Fruit fly (Drosophila melanogaster): ENCODE data around the gene Atx-1.
A peak's percentile ranks its signal among the peaks of the same experiment; 100 is the strongest.

Gene Atx-1

dm6 chrX:6859245-6859644, 36.2 kb downstream of the Atx-1 start:
- TF ChIP-seq Sin3A (optimal IDR thresholded peaks at IDR 0.05) (no peak), psq (optimal IDR thresholded peaks at IDR 0.05) (peak; percentile 69), h (optimal IDR thresholded peaks at IDR 0.05) (no peak), insv (optimal IDR thresholded peaks at IDR 0.05) (no peak)

dm6 chrX:6859756-6860412, 36.9 kb downstream of the Atx-1 start:
- no peak for TF ChIP-seq psq (optimal IDR thresholded peaks at IDR 0.05)
- TF ChIP-seq Myc (optimal IDR thresholded peaks at IDR 0.05), result no peak
- no peak for TF ChIP-seq Sin3A (optimal IDR thresholded peaks at IDR 0.05)
- TF ChIP-seq insv (optimal IDR thresholded peaks at IDR 0.05), result no peak
- TF ChIP-seq ttk (optimal IDR thresholded peaks at IDR 0.05), result no peak
- no peak for TF ChIP-seq h (optimal IDR thresholded peaks at IDR 0.05)

- TF ChIP-seq Sin3A (optimal IDR thresholded peaks at IDR 0.05) (no peak), Myc (optimal IDR thresholded peaks at IDR 0.05) (no peak), psq (optimal IDR thresholded peaks at IDR 0.05) (no peak), ttk (optimal IDR thresholded peaks at IDR 0.05) (no peak), h (optimal IDR thresholded peaks at IDR 0.05) (no peak), insv (optimal IDR thresholded peaks at IDR 0.05) (no peak)
Observed at dm6 chrX:6860413-6861089, 37.5 kb downstream of the Atx-1 start.

- TF ChIP-seq insv (optimal IDR thresholded peaks at IDR 0.05), result no peak
- no peak for TF ChIP-seq Myc (optimal IDR thresholded peaks at IDR 0.05)
- TF ChIP-seq Sin3A (optimal IDR thresholded peaks at IDR 0.05), result no peak
- no peak for TF ChIP-seq ttk (optimal IDR thresholded peaks at IDR 0.05)
- no peak for TF ChIP-seq h (optimal IDR thresholded peaks at IDR 0.05)
- no peak for TF ChIP-seq psq (optimal IDR thresholded peaks at IDR 0.05)
Observed at dm6 chrX:6861523-6862077, 38.6 kb downstream of the Atx-1 start.

dm6 chrX:6862521-6863288, 39.7 kb downstream of the Atx-1 start:
- TF ChIP-seq insv (optimal IDR thresholded peaks at IDR 0.05) (no peak), Myc (optimal IDR thresholded peaks at IDR 0.05) (no peak), psq (optimal IDR thresholded peaks at IDR 0.05) (peak; percentile 52), ttk (optimal IDR thresholded peaks at IDR 0.05) (no peak), Sin3A (optimal IDR thresholded peaks at IDR 0.05) (no peak), h (optimal IDR thresholded peaks at IDR 0.05) (no peak)

- TF ChIP-seq insv (optimal IDR thresholded peaks at IDR 0.05), result no peak
- TF ChIP-seq h (optimal IDR thresholded peaks at IDR 0.05), result no peak
- TF ChIP-seq Sin3A (optimal IDR thresholded peaks at IDR 0.05), result no peak
- TF ChIP-seq Myc (optimal IDR thresholded peaks at IDR 0.05), result no peak
- no peak for TF ChIP-seq psq (optimal IDR thresholded peaks at IDR 0.05)
- no peak for TF ChIP-seq ttk (optimal IDR thresholded peaks at IDR 0.05)
Observed at dm6 chrX:6863289-6863938, 40.4 kb downstream of the Atx-1 start, which contains the start of gene CG43736. Gene CG43736, plus strand, starts transcription at chrX:6863888.

dm6 chrX:6865039-6865438, 42.0 kb downstream of the Atx-1 start:
- TF ChIP-seq Sin3A (optimal IDR thresholded peaks at IDR 0.05), result no peak
- TF ChIP-seq ttk (optimal IDR thresholded peaks at IDR 0.05), result no peak
- no peak for TF ChIP-seq insv (optimal IDR thresholded peaks at IDR 0.05)
- no peak for TF ChIP-seq h (optimal IDR thresholded peaks at IDR 0.05)
- no peak for TF ChIP-seq psq (optimal IDR thresholded peaks at IDR 0.05)
- no peak for TF ChIP-seq Myc (optimal IDR thresholded peaks at IDR 0.05)

- TF ChIP-seq h (optimal IDR thresholded peaks at IDR 0.05) (no peak), insv (optimal IDR thresholded peaks at IDR 0.05) (no peak), Myc (optimal IDR thresholded peaks at IDR 0.05) (no peak), psq (optimal IDR thresholded peaks at IDR 0.05) (no peak), ttk (optimal IDR thresholded peaks at IDR 0.05) (no peak), Sin3A (optimal IDR thresholded peaks at IDR 0.05) (no peak)
Observed at dm6 chrX:6866040-6866439, 43.0 kb downstream of the Atx-1 start.

dm6 chrX:6866764-6867163, 43.8 kb downstream of the Atx-1 start:
- TF ChIP-seq psq (optimal IDR thresholded peaks at IDR 0.05) (no peak), insv (optimal IDR thresholded peaks at IDR 0.05) (no peak), h (optimal IDR thresholded peaks at IDR 0.05) (no peak), ttk (optimal IDR thresholded peaks at IDR 0.05) (no peak), Sin3A (optimal IDR thresholded peaks at IDR 0.05) (no peak), Myc (optimal IDR thresholded peaks at IDR 0.05) (no peak)

dm6 chrX:6867175-6868023, 44.4 kb downstream of the Atx-1 start, which contains the start of gene CG14434:
Gene CG14434, minus strand, starts transcription at chrX:6867194.
- TF ChIP-seq Myc (optimal IDR thresholded peaks at IDR 0.05) (no peak), insv (optimal IDR thresholded peaks at IDR 0.05) (no peak), ttk (optimal IDR thresholded peaks at IDR 0.05) (no peak), psq (optimal IDR thresholded peaks at IDR 0.05) (peak; percentile 89), Sin3A (optimal IDR thresholded peaks at IDR 0.05) (no peak), h (optimal IDR thresholded peaks at IDR 0.05) (no peak)
